Worm (Caenorhabditis elegans) whole organism, L1 larva: Measurements from ENCODE around the gene cut-4.
A peak's percentile ranks its signal among the peaks of the same experiment; 100 is the strongest.

Experiments used
- C04F5.9 ChIP-seq: sonication (generic microtip); optimal IDR thresholded peaks from 2 replicates; lab custom pipeline; 2016; ENCODE audit warnings: missing genetic modification characterization, missing compliant biosample characterization
- C16A3.4 ChIP-seq: fragments of 150-350 bp; optimal IDR thresholded peaks from 2 replicates; lab custom pipeline; 2014; ENCODE audit warnings: missing biosample characterization, missing genetic modification characterization
- F16B12.6 ChIP-seq: fragments of 150-350 bp; optimal IDR thresholded peaks from 2 replicates; lab custom pipeline; 2014; ENCODE audit warnings: missing biosample characterization, missing genetic modification characterization
- Y116A8C.19 ChIP-seq: sonication (generic microtip); optimal IDR thresholded peaks from 2 replicates; lab custom pipeline; 2016; ENCODE audit warnings: missing compliant biosample characterization, missing genetic modification characterization, borderline replicate concordance
- aly-2 ChIP-seq: fragments of 150-350 bp; optimal IDR thresholded peaks from 2 replicates; lab custom pipeline; 2014; ENCODE audit warnings: missing biosample characterization, missing genetic modification characterization
- blmp-1 ChIP-seq: fragments of 150-350 bp; optimal IDR thresholded peaks from 2 replicates; lab custom pipeline; 2014; ENCODE audit warnings: missing biosample characterization, missing genetic modification characterization
- ceh-63 ChIP-seq: fragments of 200-800 bp; sonication (Bioruptor generic); optimal IDR thresholded peaks from 2 replicates; lab custom pipeline; 2018; ENCODE audit warnings: mild to moderate bottlenecking, missing genetic modification characterization, missing compliant biosample characterization
- ceh-82 ChIP-seq, 3 experiments: fragments of 150-350 bp in 1 of 3; sonication (generic microtip) in 2 of 3; optimal IDR thresholded peaks; 2 replicates each; lab custom pipeline; 2014 to 2017; ENCODE audit warnings: missing biosample characterization in 3 of 3, missing genetic modification characterization in 3 of 3
- ceh-90 ChIP-seq: sonication (generic microtip); optimal IDR thresholded peaks from 2 replicates; lab custom pipeline; 2016; ENCODE audit warnings: missing genetic modification characterization, missing compliant biosample characterization
- dsc-1 ChIP-seq: sonication (generic microtip); optimal IDR thresholded peaks from 2 replicates; lab custom pipeline; 2016; ENCODE audit warnings: mild to moderate bottlenecking, missing genetic modification characterization, missing compliant biosample characterization
- efl-1 ChIP-seq, 4 experiments: fragments of 150-350 bp; optimal IDR thresholded peaks in 3 of 4; peaks in 1 of 4; 1 replicate in 1 of 4; 2 replicates in 3 of 4; lab custom pipeline; 2014; ENCODE audit warnings: missing biosample characterization in 2 of 4, missing genetic modification characterization in 2 of 4, missing genetic modification reagents in 2 of 4
- efl-3 ChIP-seq: fragments of 200-800 bp; sonication (Bioruptor generic); optimal IDR thresholded peaks from 2 replicates; lab custom pipeline; 2018; ENCODE audit warnings: mild to moderate bottlenecking, missing genetic modification characterization, missing compliant biosample characterization
- egl-13 ChIP-seq: sonication (generic microtip); optimal IDR thresholded peaks from 2 replicates; lab custom pipeline; 2016; ENCODE audit warnings: missing genotype, missing genetic modification reagents, missing genetic modification characterization, missing compliant biosample characterization
- egl-27 ChIP-seq, 2 experiments: fragments of 150-350 bp in 1 of 2; sonication (generic microtip); optimal IDR thresholded peaks; 3 replicates each; lab custom pipeline; 2017 to 2018; ENCODE audit warnings: missing biosample characterization in 2 of 2, missing genetic modification characterization in 2 of 2, missing genetic modification reagents in 2 of 2
- elt-3 ChIP-seq, 6 experiments: fragments of 150-350 bp in 1 of 6; sonication (generic microtip); optimal IDR thresholded peaks; 2 replicates each; lab custom pipeline; 2017 to 2018; ENCODE audit warnings: missing biosample characterization in 6 of 6, missing genetic modification characterization in 6 of 6, inconsistent platforms in 1 of 6
- ets-5 ChIP-seq: fragments of 200-800 bp; sonication (Bioruptor generic); IDR thresholded peaks from 2 replicates; pipeline ENCODE4 v1.3.6; 2022; ENCODE audit warnings: missing genetic modification characterization, missing compliant biosample characterization
- grh-1 ChIP-seq: fragments of 200-800 bp; sonication (Bioruptor generic); IDR thresholded peaks from 2 replicates; pipeline ENCODE4 v1.3.6; 2022; ENCODE audit warnings: missing genetic modification reagents, missing genetic modification characterization, missing compliant biosample characterization
- hlh-4 ChIP-seq: sonication (generic microtip); optimal IDR thresholded peaks from 2 replicates; lab custom pipeline; 2016; ENCODE audit warnings: mild to moderate bottlenecking, missing genetic modification characterization, missing compliant biosample characterization
- irx-1 ChIP-seq: sonication (generic microtip); optimal IDR thresholded peaks from 2 replicates; lab custom pipeline; 2016; ENCODE audit warnings: missing genetic modification characterization, missing compliant biosample characterization
- isw-1 ChIP-seq: fragments of 200-800 bp; sonication (Bioruptor generic); IDR thresholded peaks from 2 replicates; pipeline ENCODE4 v1.3.6; 2022; ENCODE audit warnings: missing genetic modification characterization, missing compliant biosample characterization
- lin-14 ChIP-seq: fragments of 200-800 bp; sonication (Bioruptor generic); optimal IDR thresholded peaks from 2 replicates; lab custom pipeline; 2018; ENCODE audit warnings: mild to moderate bottlenecking, missing genetic modification characterization, moderate library complexity, missing compliant biosample characterization
- lin-35 ChIP-seq, 2 experiments: fragments of 150-350 bp; optimal IDR thresholded peaks; 2 replicates each; lab custom pipeline; 2014; ENCODE audit warnings: missing biosample characterization in 2 of 2, missing genetic modification characterization in 2 of 2, missing genetic modification reagents in 2 of 2
- lin-39 ChIP-seq: fragments of 150-350 bp; optimal IDR thresholded peaks from 2 replicates; lab custom pipeline; 2014; ENCODE audit warnings: missing biosample characterization, missing genetic modification reagents, missing genetic modification characterization
- lsy-2 ChIP-seq, 2 experiments: fragments of 150-350 bp; optimal IDR thresholded peaks; 2 replicates each; lab custom pipeline; 2014; ENCODE audit warnings: missing biosample characterization in 2 of 2, missing genetic modification characterization in 2 of 2
- mdl-1 ChIP-seq, 2 experiments: fragments of 150-350 bp; optimal IDR thresholded peaks; 2 replicates each; lab custom pipeline; 2014 to 2017; ENCODE audit warnings: missing biosample characterization in 2 of 2, missing genetic modification characterization in 2 of 2, inconsistent platforms in 1 of 2
- mef-2 ChIP-seq: fragments of 150-350 bp; optimal IDR thresholded peaks from 2 replicates; lab custom pipeline; 2014; ENCODE audit warnings: missing biosample characterization, missing genetic modification characterization
- mep-1 ChIP-seq: fragments of 150-350 bp; optimal IDR thresholded peaks from 2 replicates; lab custom pipeline; 2014; ENCODE audit warnings: missing biosample characterization, missing genetic modification characterization
- nhr-11 ChIP-seq: fragments of 150-350 bp; optimal IDR thresholded peaks from 2 replicates; lab custom pipeline; 2014; ENCODE audit warnings: missing biosample characterization, missing genetic modification characterization
- nhr-12 ChIP-seq: sonication (generic microtip); optimal IDR thresholded peaks from 2 replicates; lab custom pipeline; 2017; ENCODE audit warnings: missing biosample characterization, missing genetic modification characterization
- nhr-71 ChIP-seq: sonication (generic microtip); optimal IDR thresholded peaks from 2 replicates; lab custom pipeline; 2016; ENCODE audit warnings: mild to moderate bottlenecking, missing genetic modification characterization, moderate library complexity, missing compliant biosample characterization
- nhr-77 ChIP-seq: fragments of 150-350 bp; optimal IDR thresholded peaks from 2 replicates; lab custom pipeline; 2014; ENCODE audit warnings: missing biosample characterization, missing genetic modification characterization
- pag-3 ChIP-seq: sonication (generic microtip); optimal IDR thresholded peaks from 2 replicates; lab custom pipeline; 2017; ENCODE audit warnings: missing genetic modification characterization, mild to moderate bottlenecking, missing compliant biosample characterization, antibody characterized with exemption, borderline replicate concordance; ENCODE audit not compliant: insufficient read depth
- snpc-4 ChIP-seq: fragments of 150-350 bp; optimal IDR thresholded peaks from 2 replicates; lab custom pipeline; 2014; ENCODE audit warnings: missing biosample characterization, missing genetic modification characterization
- snu-23 ChIP-seq: sonication (generic microtip); optimal IDR thresholded peaks from 2 replicates; lab custom pipeline; 2016; ENCODE audit warnings: missing genetic modification characterization, missing compliant biosample characterization
- sup-37 ChIP-seq: fragments of 200-800 bp; sonication (Bioruptor generic); optimal IDR thresholded peaks from 2 replicates; lab custom pipeline; 2018; ENCODE audit warnings: mild to moderate bottlenecking, missing genetic modification characterization, missing compliant biosample characterization
- swsn-7 ChIP-seq: sonication (generic microtip); optimal IDR thresholded peaks from 2 replicates; lab custom pipeline; 2016; ENCODE audit warnings: missing genetic modification characterization, missing compliant biosample characterization
- tbx-2 ChIP-seq: sonication (generic microtip); optimal IDR thresholded peaks from 2 replicates; lab custom pipeline; 2016; ENCODE audit warnings: missing genetic modification characterization, missing compliant biosample characterization
- tlp-1 ChIP-seq: fragments of 150-350 bp; optimal IDR thresholded peaks from 2 replicates; lab custom pipeline; 2014; ENCODE audit warnings: missing biosample characterization, missing genetic modification characterization
- unc-130 ChIP-seq: fragments of 150-350 bp; optimal IDR thresholded peaks from 2 replicates; lab custom pipeline; 2017; ENCODE audit warnings: missing biosample characterization, missing genetic modification characterization, inconsistent platforms
- unc-30 ChIP-seq: sonication (generic microtip); optimal IDR thresholded peaks from 2 replicates; lab custom pipeline; 2017; ENCODE audit warnings: missing biosample characterization, missing genetic modification characterization
- unc-62 ChIP-seq: fragments of 150-350 bp; optimal IDR thresholded peaks from 2 replicates; lab custom pipeline; 2014; ENCODE audit warnings: missing biosample characterization, missing genetic modification reagents, missing genetic modification characterization
- unc-86 ChIP-seq: sonication (generic microtip); optimal IDR thresholded peaks from 2 replicates; lab custom pipeline; 2016; ENCODE audit warnings: missing genetic modification characterization, missing compliant biosample characterization
- unc-98 ChIP-seq: fragments of 200-800 bp; sonication (Bioruptor generic); IDR thresholded peaks from 2 replicates; pipeline ENCODE4 v1.3.6; 2022; ENCODE audit warnings: missing genetic modification characterization, missing compliant biosample characterization
- zag-1 ChIP-seq: fragments of 150-350 bp; optimal IDR thresholded peaks from 2 replicates; lab custom pipeline; 2014; ENCODE audit warnings: missing biosample characterization, missing genetic modification characterization
- ztf-4 ChIP-seq: fragments of 150-350 bp; optimal IDR thresholded peaks from 2 replicates; lab custom pipeline; 2014; ENCODE audit warnings: missing biosample characterization, missing genetic modification characterization

Gene cut-4

ce11 chrII:10447348-10448316, 11.7 kb downstream of the cut-4 start, which contains the start of gene ZK673.2 (continued):
- TF ChIP-seq ets-5 (no peak), tlp-1 (tag; lab: Kevin White, UChicago) (no peak), ceh-90 (tag; lab: Kevin White, UChicago) (no peak), mef-2 (tag; lab: Kevin White, UChicago) (no peak), lsy-2 (tag; optimal IDR thresholded peaks at IDR 0.05; lab: Kevin White, UChicago) (peak in 1 of 2 experiments; percentile 53), unc-130 (tag; lab: Kevin White, UChicago) (no peak), hlh-4 (tag; lab: Kevin White, UChicago) (no peak), unc-98 (GFP tag; lab: Robert Waterston, UW) (no peak), pag-3 (tag; lab: Kevin White, UChicago) (no peak), unc-62 (GFP tag; lab: Kevin White, UChicago) (no peak), aly-2 (tag; lab: Kevin White, UChicago) (no peak), isw-1 (GFP tag; lab: Robert Waterston, UW) (no peak), dsc-1 (tag; lab: Kevin White, UChicago) (no peak), zag-1 (tag; lab: Kevin White, UChicago) (no peak), F16B12.6 (no peak), nhr-71 (tag; lab: Kevin White, UChicago) (peak; percentile 75), nhr-11 (tag; lab: Kevin White, UChicago) (peak; percentile 32), unc-30 (tag; lab: Kevin White, UChicago) (no peak), irx-1 (tag; lab: Kevin White, UChicago) (no peak), grh-1 (GFP tag; lab: Robert Waterston, UW) (peak; percentile 72), lin-14 (GFP tag; lab: Kevin White, UChicago) (peak; percentile 64), ceh-82 (tag; optimal IDR thresholded peaks at IDR 0.05; lab: Kevin White, UChicago) (no peak), snu-23 (GFP tag; lab: Kevin White, UChicago) (peak; percentile 55), efl-1 (optimal IDR thresholded peaks at IDR 0.05; lab: Kevin White, UChicago) (no peak), efl-1 (GFP tag; optimal IDR thresholded peaks at IDR 0.05 in 1 of 2; lab: Kevin White, UChicago) (peak; percentile 7 to 93), mdl-1 (tag; optimal IDR thresholded peaks at IDR 0.05; lab: Kevin White, UChicago) (peak in 1 of 2 experiments; percentile 64), sup-37 (GFP tag; lab: Kevin White, UChicago) (no peak), ztf-4 (tag; lab: Kevin White, UChicago) (no peak), mep-1 (tag; lab: Kevin White, UChicago) (peak; percentile 38), unc-86 (tag; lab: Kevin White, UChicago) (no peak), egl-13 (tag; lab: Kevin White, UChicago) (no peak), ceh-63 (GFP tag; lab: Kevin White, UChicago) (no peak), egl-27 (tag; optimal IDR thresholded peaks at IDR 0.05; lab: Kevin White, UChicago) (no peak), C04F5.9 (tag; lab: Kevin White, UChicago) (no peak)

ce11 chrII:10449707-10450106, 13.8 kb downstream of the cut-4 start, which contains the start of gene lin-56:
TSS of gene lin-56 (plus strand) at chrII:10450007.
- TF ChIP-seq unc-86 (tag; lab: Kevin White, UChicago) (no peak), lin-35 (GFP tag; optimal IDR thresholded peaks at IDR 0.05; lab: Kevin White, UChicago) (no peak)
- TF ChIP-seq, all 84 proteins: peak for 0

- TF ChIP-seq blmp-1 (tag; lab: Kevin White, UChicago) (peak; percentile 11), tbx-2 (tag; lab: Kevin White, UChicago) (peak; percentile 11), grh-1 (GFP tag; lab: Robert Waterston, UW) (no peak), hlh-4 (tag; lab: Kevin White, UChicago) (no peak), elt-3 (tag; optimal IDR thresholded peaks at IDR 0.05; lab: Kevin White, UChicago) (no peak), Y116A8C.19 (tag; lab: Kevin White, UChicago) (no peak), ceh-90 (tag; lab: Kevin White, UChicago) (no peak), lin-39 (tag; lab: Kevin White, UChicago) (no peak), swsn-7 (tag; lab: Kevin White, UChicago) (no peak), nhr-12 (tag; lab: Kevin White, UChicago) (no peak), efl-3 (no peak), C04F5.9 (tag; lab: Kevin White, UChicago) (no peak), snpc-4 (tag; lab: Kevin White, UChicago) (no peak), nhr-11 (tag; lab: Kevin White, UChicago) (no peak), ets-5 (no peak), isw-1 (GFP tag; lab: Robert Waterston, UW) (no peak), mef-2 (tag; lab: Kevin White, UChicago) (no peak), nhr-71 (tag; lab: Kevin White, UChicago) (peak; percentile 27), nhr-77 (tag; lab: Kevin White, UChicago) (no peak), sup-37 (GFP tag; lab: Kevin White, UChicago) (no peak), F16B12.6 (no peak), aly-2 (tag; lab: Kevin White, UChicago) (no peak), unc-86 (tag; lab: Kevin White, UChicago) (no peak), C16A3.4 (tag; lab: Kevin White, UChicago) (no peak)
These were observed 14.4 kb downstream of the cut-4 start for ce11 chrII:10450335-10450734.
